Worm (Caenorhabditis elegans) whole organism, young adult: ENCODE measurements around the gene nhr-280.
A peak's percentile ranks its signal among the peaks of the same experiment; 100 is the strongest.

Experiments
- B0019.2 ChIP-seq: fragments of 200-800 bp; sonication (Bioruptor generic); conservative IDR thresholded peaks from 2 replicates; pipeline ENCODE4 v1.3.6; 2022; ENCODE audit warnings: missing genetic modification reagents, missing genetic modification characterization, missing compliant biosample characterization
- B0336.3 ChIP-seq: fragments of 200-800 bp; sonication (Bioruptor generic); IDR thresholded peaks from 2 replicates; pipeline ENCODE4 v1.3.6; 2022; ENCODE audit warnings: missing genetic modification characterization, missing compliant biosample characterization
- F23B12.7 ChIP-seq: sonication (generic microtip); optimal IDR thresholded peaks from 2 replicates; lab custom pipeline; 2017; ENCODE audit warnings: missing genetic modification characterization, mild to moderate bottlenecking, missing compliant biosample characterization, antibody characterized with exemption, moderate library complexity; ENCODE audit not compliant: insufficient read depth
- F33H1.4 ChIP-seq: fragments of 200-800 bp; sonication (Bioruptor generic); IDR thresholded peaks from 2 replicates; pipeline ENCODE4 v1.3.6; 2022; ENCODE audit warnings: missing genetic modification reagents, missing genetic modification characterization, missing compliant biosample characterization
- F39B2.1 ChIP-seq: fragments of 200-800 bp; sonication (Bioruptor generic); IDR thresholded peaks from 2 replicates; pipeline ENCODE4 v1.3.6; 2022; ENCODE audit warnings: missing genetic modification reagents, missing genetic modification characterization, missing compliant biosample characterization
- F57C9.4 ChIP-seq: sonication (generic microtip); optimal IDR thresholded peaks from 2 replicates; lab custom pipeline; 2017; ENCODE audit warnings: mild to moderate bottlenecking, missing genetic modification characterization, missing compliant biosample characterization
- K12H6.12 ChIP-seq: fragments of 200-800 bp; sonication (Bioruptor generic); optimal IDR thresholded peaks from 2 replicates; lab custom pipeline; 2018; ENCODE audit warnings: mild to moderate bottlenecking, missing genetic modification characterization, missing compliant biosample characterization
- T26A5.8 ChIP-seq: sonication (generic microtip); optimal IDR thresholded peaks from 2 replicates; lab custom pipeline; 2016; ENCODE audit warnings: missing genetic modification characterization, missing compliant biosample characterization
- Y53F4B.3 ChIP-seq: fragments of 200-800 bp; sonication (Bioruptor generic); IDR thresholded peaks from 2 replicates; pipeline ENCODE4 v1.3.6; 2022; ENCODE audit warnings: missing genetic modification reagents, missing genetic modification characterization, missing compliant biosample characterization
- Y56A3A.18 ChIP-seq: fragments of 200-800 bp; sonication (Bioruptor generic); IDR thresholded peaks from 2 replicates; pipeline ENCODE4 v1.3.6; 2022; ENCODE audit warnings: missing genetic modification reagents, missing genetic modification characterization, missing compliant biosample characterization
- Y67H2A.10 ChIP-seq: fragments of 200-800 bp; sonication (Bioruptor generic); conservative IDR thresholded peaks from 2 replicates; pipeline ENCODE4 v1.3.6; 2022; ENCODE audit warnings: missing genetic modification reagents, missing genetic modification characterization, missing compliant biosample characterization
- Y79H2A.3 ChIP-seq: fragments of 200-800 bp; sonication (Bioruptor generic); conservative IDR thresholded peaks from 2 replicates; pipeline ENCODE4 v1.3.6; 2022; ENCODE audit warnings: missing genetic modification reagents, missing genetic modification characterization, missing compliant biosample characterization
- Y95B8A.8 ChIP-seq: fragments of 200-800 bp; sonication (Bioruptor generic); IDR thresholded peaks from 2 replicates; pipeline ENCODE4 v1.3.6; 2022; ENCODE audit warnings: missing genetic modification reagents, missing genetic modification characterization, missing compliant biosample characterization
- akir-1 ChIP-seq: fragments of 200-800 bp; sonication (Bioruptor generic); optimal IDR thresholded peaks from 2 replicates; lab custom pipeline; 2018; ENCODE audit warnings: mild to moderate bottlenecking, missing genetic modification characterization, moderate library complexity, missing compliant biosample characterization
- athp-1 ChIP-seq: sonication (generic microtip); optimal IDR thresholded peaks from 2 replicates; lab custom pipeline; 2017; ENCODE audit warnings: mild to moderate bottlenecking, missing genetic modification characterization, missing compliant biosample characterization
- attf-5 ChIP-seq: fragments of 200-800 bp; sonication (Bioruptor generic); optimal IDR thresholded peaks from 2 replicates; lab custom pipeline; 2018; ENCODE audit warnings: mild to moderate bottlenecking, missing genetic modification characterization, missing compliant biosample characterization
- bed-1 ChIP-seq: fragments of 200-800 bp; sonication (Bioruptor generic); IDR thresholded peaks from 2 replicates; pipeline ENCODE4 v1.3.6; 2022; ENCODE audit warnings: missing genetic modification reagents, missing genetic modification characterization, missing compliant biosample characterization
- bed-2 ChIP-seq: fragments of 200-800 bp; sonication (Bioruptor generic); IDR thresholded peaks from 2 replicates; pipeline ENCODE4 v1.3.6; 2022; ENCODE audit warnings: missing genetic modification reagents, missing genetic modification characterization, missing compliant biosample characterization
- ccch-3 ChIP-seq: fragments of 200-800 bp; sonication (Bioruptor generic); optimal IDR thresholded peaks from 2 replicates; lab custom pipeline; 2018; ENCODE audit warnings: mild to moderate bottlenecking, missing genetic modification characterization, missing compliant biosample characterization
- cebp-1 ChIP-seq, 2 experiments: fragments of 200-800 bp in 1 of 2; sonication (Bioruptor generic) in 1 of 2; sonication (generic microtip) in 1 of 2; IDR thresholded peaks in 1 of 2; optimal IDR thresholded peaks in 1 of 2; 2 replicates each; pipeline versions ENCODE4 v1.3.6 to Lab custom; 2017 to 2022; ENCODE audit warnings: missing compliant biosample characterization in 2 of 2, missing genetic modification characterization in 2 of 2, mild to moderate bottlenecking in 1 of 2, missing genetic modification reagents in 1 of 2, moderate library complexity in 1 of 2
- ceh-100 ChIP-seq: fragments of 200-800 bp; sonication (Bioruptor generic); IDR thresholded peaks from 2 replicates; pipeline ENCODE4 v1.3.6; 2022; ENCODE audit warnings: missing genetic modification reagents, missing genetic modification characterization, missing compliant biosample characterization
- ceh-27 ChIP-seq: fragments of 200-800 bp; sonication (Bioruptor generic); optimal IDR thresholded peaks from 2 replicates; lab custom pipeline; 2018; ENCODE audit warnings: mild to moderate bottlenecking, missing genetic modification characterization, moderate library complexity, missing compliant biosample characterization
- ceh-79 ChIP-seq: sonication (generic microtip); optimal IDR thresholded peaks from 2 replicates; lab custom pipeline; 2017; ENCODE audit warnings: mild to moderate bottlenecking, missing genetic modification characterization, missing compliant biosample characterization
- chd-7 ChIP-seq: sonication (generic microtip); optimal IDR thresholded peaks from 2 replicates; lab custom pipeline; 2016; ENCODE audit warnings: mild to moderate bottlenecking, missing genetic modification characterization, moderate library complexity, missing compliant biosample characterization
- him-1 ChIP-seq: sonication (generic microtip); optimal IDR thresholded peaks from 2 replicates; lab custom pipeline; 2016; ENCODE audit warnings: missing genotype, missing genetic modification reagents, missing genetic modification characterization, missing compliant biosample characterization
- hlh-26 ChIP-seq: fragments of 200-800 bp; sonication (Bioruptor generic); conservative IDR thresholded peaks from 2 replicates; pipeline ENCODE4 v1.3.6; 2022; ENCODE audit warnings: missing genetic modification reagents, missing genetic modification characterization, missing compliant biosample characterization
- hmg-20 ChIP-seq: fragments of 200-800 bp; sonication (Bioruptor generic); IDR thresholded peaks from 2 replicates; pipeline ENCODE4 v1.3.6; 2022; ENCODE audit warnings: missing genetic modification reagents, missing genetic modification characterization, missing compliant biosample characterization
- let-607 ChIP-seq, 2 experiments: fragments of 200-800 bp in 1 of 2; sonication (Bioruptor generic) in 1 of 2; sonication (generic microtip) in 1 of 2; optimal IDR thresholded peaks; 2 replicates each; lab custom pipeline; 2016 to 2018; ENCODE audit warnings: mild to moderate bottlenecking in 2 of 2, missing compliant biosample characterization in 2 of 2, missing genetic modification characterization in 2 of 2, moderate library complexity in 2 of 2, missing genotype in 1 of 2
- lin-26 ChIP-seq: fragments of 200-800 bp; sonication (Bioruptor generic); IDR thresholded peaks from 2 replicates; pipeline ENCODE4 v1.3.6; 2022; ENCODE audit warnings: missing genetic modification reagents, missing genetic modification characterization, missing compliant biosample characterization
- lin-35 ChIP-seq, 3 experiments: fragments of 150-350 bp in 2 of 3; sonication (generic microtip) in 1 of 3; optimal IDR thresholded peaks; 2 replicates each; lab custom pipeline; 2014 to 2018; ENCODE audit warnings: missing biosample characterization in 3 of 3, missing genetic modification characterization in 3 of 3, missing genetic modification reagents in 3 of 3
- lir-1 ChIP-seq: fragments of 200-800 bp; sonication (Bioruptor generic); conservative IDR thresholded peaks from 2 replicates; pipeline ENCODE4 v1.3.6; 2022; ENCODE audit warnings: missing genetic modification reagents, missing genetic modification characterization, missing compliant biosample characterization
- lsl-1 ChIP-seq: fragments of 200-800 bp; sonication (Bioruptor generic); optimal IDR thresholded peaks from 2 replicates; lab custom pipeline; 2018; ENCODE audit warnings: mild to moderate bottlenecking, missing genetic modification characterization, moderate library complexity, missing compliant biosample characterization
- madf-10 ChIP-seq: sonication (generic microtip); optimal IDR thresholded peaks from 2 replicates; lab custom pipeline; 2016; ENCODE audit warnings: mild to moderate bottlenecking, missing genetic modification characterization, missing compliant biosample characterization
- madf-6 ChIP-seq: fragments of 200-800 bp; sonication (Bioruptor generic); IDR thresholded peaks from 2 replicates; pipeline ENCODE4 v1.3.6; 2022; ENCODE audit warnings: missing genetic modification reagents, missing genetic modification characterization, missing compliant biosample characterization
- mel-28 ChIP-seq: sonication (generic microtip); optimal IDR thresholded peaks from 2 replicates; lab custom pipeline; 2016; ENCODE audit warnings: borderline replicate concordance, mild to moderate bottlenecking, missing genetic modification characterization, missing compliant biosample characterization
- nhr-90 ChIP-seq: sonication (generic microtip); optimal IDR thresholded peaks from 2 replicates; lab custom pipeline; 2016; ENCODE audit warnings: missing genotype, mild to moderate bottlenecking, missing genetic modification characterization, missing compliant biosample characterization
- pbrm-1 ChIP-seq: fragments of 200-800 bp; sonication (Bioruptor generic); IDR thresholded peaks from 2 replicates; pipeline ENCODE4 v1.3.6; 2022; ENCODE audit warnings: missing genetic modification reagents, missing genetic modification characterization, missing compliant biosample characterization
- pha-4 ChIP-seq: fragments of 150-350 bp; sonication (generic microtip); optimal IDR thresholded peaks from 2 replicates; lab custom pipeline; 2014; ENCODE audit warnings: missing biosample characterization, missing genetic modification reagents, missing genetic modification characterization
- rcor-1 ChIP-seq: fragments of 200-800 bp; sonication (Bioruptor generic); IDR thresholded peaks from 2 replicates; pipeline ENCODE4 v1.3.6; 2022; ENCODE audit warnings: missing genetic modification reagents, missing genetic modification characterization, missing compliant biosample characterization
- rec-8 ChIP-seq, 2 experiments: sonication (generic microtip); optimal IDR thresholded peaks; 2 replicates each; lab custom pipeline; 2016; ENCODE audit warnings: mild to moderate bottlenecking in 2 of 2, missing genetic modification characterization in 2 of 2, missing genetic modification reagents in 2 of 2, missing genotype in 2 of 2, missing biosample characterization in 1 of 2, missing compliant biosample characterization in 1 of 2, moderate library complexity in 1 of 2
- snpc-1.1 ChIP-seq: sonication (generic microtip); optimal IDR thresholded peaks from 2 replicates; lab custom pipeline; 2017; ENCODE audit warnings: missing genetic modification characterization, mild to moderate bottlenecking, missing compliant biosample characterization, antibody characterized with exemption, moderate library complexity, missing genotype, missing genetic modification reagents; ENCODE audit not compliant: insufficient read depth
- snpc-3.4 ChIP-seq: sonication (generic microtip); optimal IDR thresholded peaks from 2 replicates; lab custom pipeline; 2017; ENCODE audit warnings: missing genetic modification characterization, mild to moderate bottlenecking, missing compliant biosample characterization, antibody characterized with exemption, moderate library complexity, missing genotype, missing genetic modification reagents
- tbx-9 ChIP-seq: sonication (generic microtip); optimal IDR thresholded peaks from 2 replicates; lab custom pipeline; 2016; ENCODE audit warnings: borderline replicate concordance, missing genetic modification characterization, inconsistent platforms, missing compliant biosample characterization
- tlf-1 ChIP-seq: fragments of 200-800 bp; sonication (Bioruptor generic); optimal IDR thresholded peaks from 2 replicates; lab custom pipeline; 2018; ENCODE audit warnings: mild to moderate bottlenecking, missing genetic modification characterization, missing compliant biosample characterization
- zim-3 ChIP-seq: sonication (generic microtip); optimal IDR thresholded peaks from 2 replicates; lab custom pipeline; 2017; ENCODE audit warnings: mild to moderate bottlenecking, missing genetic modification characterization, moderate library complexity, missing compliant biosample characterization
- ztf-25 ChIP-seq: fragments of 200-800 bp; sonication (Bioruptor generic); IDR thresholded peaks from 2 replicates; pipeline ENCODE4 v1.3.6; 2022; ENCODE audit warnings: missing genetic modification reagents, missing genetic modification characterization, missing compliant biosample characterization

nhr-280 gene

DNA sequence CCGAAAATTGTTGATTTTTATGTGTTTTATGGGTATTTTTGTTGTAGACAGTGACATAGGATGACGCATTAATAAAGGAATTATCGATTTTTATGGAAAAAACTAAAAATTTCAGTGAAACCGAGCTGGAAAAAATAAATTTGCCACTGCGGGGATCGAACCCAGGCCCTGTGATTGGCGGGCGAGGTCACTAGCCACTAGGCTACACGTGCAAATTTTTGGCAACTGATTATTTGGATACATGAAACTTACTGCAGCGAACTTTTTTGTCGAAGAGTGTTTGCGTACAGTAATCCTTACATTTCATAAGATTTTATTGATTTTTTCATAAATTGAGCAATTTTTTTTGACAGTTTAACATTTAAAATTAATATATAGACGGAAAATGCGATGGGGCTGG is 41.4 kb downstream of the nhr-280 start (continued):
- peak; percentile 62 for TF ChIP-seq madf-10
- TF ChIP-seq nhr-90 (tag; lab: Kevin White, UChicago), result peak; percentile 67
- no peak for TF ChIP-seq cebp-1 (GFP tag; IDR thresholded peaks at IDR 0.05; lab: Robert Waterston, UW)
- TF ChIP-seq cebp-1 (tag; optimal IDR thresholded peaks at IDR 0.05; lab: Kevin White, UChicago), result peak; percentile 67
- peak; percentile 85 for TF ChIP-seq snpc-3.4
- peak; percentile 86 for TF ChIP-seq lin-26
- TF ChIP-seq Y53F4B.3 (GFP tag; lab: Robert Waterston, UW), result peak; percentile 68
- peak; percentile 74 for TF ChIP-seq F23B12.7
- TF ChIP-seq lir-1 (GFP tag; lab: Robert Waterston, UW), result no peak
- TF ChIP-seq chd-7 (tag; lab: Kevin White, UChicago), result peak; percentile 40
- TF ChIP-seq B0019.2, result peak; percentile 64; the same call in 1 of the 2 replicates
- TF ChIP-seq Y56A3A.18 (GFP tag; lab: Robert Waterston, UW), result peak; percentile 83; the same call in 1 of the 2 replicates
- TF ChIP-seq F39B2.1, result 0 out of 2 replicates have a peak, but pooled peaks have one; percentile 27
- TF ChIP-seq Y95B8A.8 (GFP tag; lab: Robert Waterston, UW), result no peak
- no peak for TF ChIP-seq tbx-9
- peak; percentile 51 for TF ChIP-seq lsl-1 (GFP tag; lab: Kevin White, UChicago)
- TF ChIP-seq ceh-79 (tag; lab: Kevin White, UChicago), result peak; percentile 76
- TF ChIP-seq F57C9.4 (tag; lab: Kevin White, UChicago), result peak; percentile 74
- TF ChIP-seq Y67H2A.10 (GFP tag; lab: Robert Waterston, UW), result no peak
- TF ChIP-seq tlf-1, result peak; percentile 63
- TF ChIP-seq akir-1 (GFP tag; lab: Kevin White, UChicago), result no peak
- 0 out of 2 replicates have a peak, but pooled peaks have one; percentile 61 for TF ChIP-seq hmg-20 (GFP tag; lab: Robert Waterston, UW)
- TF ChIP-seq rec-8 (tag; optimal IDR thresholded peaks at IDR 0.05; lab: Kevin White, UChicago), result peak; percentile 29 to 54
- peak; percentile 84 for TF ChIP-seq him-1 (tag; lab: Kevin White, UChicago)
- no peak for TF ChIP-seq mel-28 (tag; lab: Kevin White, UChicago)
- peak; percentile 62 for TF ChIP-seq ceh-100
- TF ChIP-seq F33H1.4 (GFP tag; lab: Robert Waterston, UW), result peak; percentile 37; the same call in 1 of the 2 replicates
- peak; percentile 41 for TF ChIP-seq attf-5 (GFP tag; lab: Kevin White, UChicago)
- no peak for TF ChIP-seq Y79H2A.3 (GFP tag; lab: Robert Waterston, UW)
- no peak for TF ChIP-seq ccch-3 (GFP tag; lab: Kevin White, UChicago)
- peak; percentile 71 for TF ChIP-seq rcor-1
- peak; percentile 79; the same call in 1 of the 2 replicates for TF ChIP-seq pbrm-1 (GFP tag; lab: Robert Waterston, UW)
- peak; percentile 76 for TF ChIP-seq B0336.3 (GFP tag; lab: Robert Waterston, UW)
- TF ChIP-seq let-607 (tag; optimal IDR thresholded peaks at IDR 0.05; lab: Kevin White, UChicago), result peak in 1 of 2 experiments; percentile 18
- TF ChIP-seq pha-4, result no peak
- peak; percentile 16 for TF ChIP-seq snpc-1.1 (tag; lab: Kevin White, UChicago)
- TF ChIP-seq bed-2 (GFP tag; lab: Robert Waterston, UW), result no peak
- no peak for TF ChIP-seq K12H6.12 (tag; lab: Kevin White, UChicago)
- TF ChIP-seq lin-35 (GFP tag; optimal IDR thresholded peaks at IDR 0.05; lab: Kevin White, UChicago), result peak in 1 of 3 experiments; percentile 56
- peak; percentile 42 for TF ChIP-seq T26A5.8 (tag; lab: Kevin White, UChicago)
- peak; percentile 75 for TF ChIP-seq madf-6 (GFP tag; lab: Robert Waterston, UW)
- TF ChIP-seq zim-3, result peak; percentile 92
- TF ChIP-seq athp-1, result peak; percentile 73
- TF ChIP-seq ceh-27 (GFP tag; lab: Kevin White, UChicago), result peak; percentile 42
- TF ChIP-seq ztf-25 (GFP tag; lab: Robert Waterston, UW), result peak; percentile 86
- TF ChIP-seq hlh-26 (GFP tag; lab: Robert Waterston, UW), result no peak
- TF ChIP-seq bed-1, result no peak
